Fruit fly (Drosophila melanogaster) whole organism, larva: ENCODE measurements around the gene shd.

Experiments used
- noc ChIP-seq: fragments of 200-800 bp; sonication (Bioruptor generic); optimal IDR thresholded peaks from 3 replicates; lab custom pipeline; 2019; ENCODE audit warnings: missing biosample characterization, mild to moderate bottlenecking, missing genetic modification characterization, moderate library complexity

shd gene

DNA sequence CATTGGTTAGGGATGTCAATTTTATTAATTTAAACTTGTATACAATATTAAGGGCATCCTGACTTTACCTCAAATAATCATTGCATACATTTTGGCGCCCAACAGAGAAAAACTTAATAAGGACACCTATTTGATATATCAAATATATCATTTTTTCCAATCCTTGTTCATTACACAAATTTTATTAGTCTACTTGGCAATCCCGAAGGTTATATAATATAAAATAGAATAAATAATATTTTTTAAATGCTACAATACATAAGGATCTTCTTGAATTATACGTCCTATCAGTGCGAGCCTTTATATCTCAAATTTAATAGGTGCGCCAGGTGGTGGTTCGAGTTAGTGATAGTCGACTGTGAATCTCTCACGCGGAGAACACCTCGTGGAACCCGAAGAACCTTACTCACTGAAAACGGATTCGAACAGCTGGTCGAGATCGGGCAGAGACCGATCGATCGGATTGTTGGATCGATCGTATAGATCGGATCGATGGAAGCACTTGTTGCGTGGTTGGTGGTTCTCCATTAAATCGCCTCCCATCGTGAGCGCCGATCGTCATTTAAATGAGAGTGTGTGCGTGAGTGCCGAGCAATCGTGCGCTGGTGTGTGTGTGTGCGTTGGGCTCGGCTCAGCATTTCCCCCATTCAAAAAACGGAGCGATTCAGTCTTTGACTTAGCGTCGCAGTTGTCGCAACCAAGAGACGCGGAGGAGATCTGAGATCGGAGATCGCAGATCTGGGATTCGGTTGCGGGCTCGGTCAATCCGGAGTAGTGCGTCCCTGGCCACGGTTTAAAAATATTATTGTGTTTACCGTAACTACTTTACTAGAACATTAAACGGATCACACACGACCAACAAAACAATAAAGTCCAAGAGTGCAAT lies at the start of gene shd:
shd (plus strand) TSS at position 667 of the 886 bp plus-strand sequence.
- peak; percentile 82 for TF ChIP-seq noc (tag; lab: Kevin White, UChicago)

DNA sequence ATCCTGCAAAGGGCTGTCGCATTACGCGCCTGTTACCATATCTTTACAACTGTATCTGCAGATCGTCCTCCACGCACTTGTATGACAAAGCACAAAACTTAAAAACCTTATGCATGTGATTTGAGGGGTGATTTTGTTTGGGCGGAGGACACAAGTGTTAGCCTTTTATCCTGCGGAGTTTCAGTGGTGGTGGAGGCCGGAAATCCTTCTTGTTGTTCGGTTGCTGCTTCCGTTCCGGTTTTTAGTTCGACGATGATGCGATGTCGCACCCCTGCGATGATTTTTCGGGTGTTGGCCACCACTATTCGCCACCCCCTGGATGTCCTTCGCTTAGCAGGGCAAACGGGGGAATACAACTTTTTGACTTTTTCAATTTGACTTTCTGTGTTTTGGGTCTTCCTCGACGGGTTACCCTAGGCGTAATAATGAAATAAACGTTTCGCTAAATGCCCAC lies 49.1 kb upstream of the shd start:
- no peak for TF ChIP-seq noc (tag; lab: Kevin White, UChicago)

DNA sequence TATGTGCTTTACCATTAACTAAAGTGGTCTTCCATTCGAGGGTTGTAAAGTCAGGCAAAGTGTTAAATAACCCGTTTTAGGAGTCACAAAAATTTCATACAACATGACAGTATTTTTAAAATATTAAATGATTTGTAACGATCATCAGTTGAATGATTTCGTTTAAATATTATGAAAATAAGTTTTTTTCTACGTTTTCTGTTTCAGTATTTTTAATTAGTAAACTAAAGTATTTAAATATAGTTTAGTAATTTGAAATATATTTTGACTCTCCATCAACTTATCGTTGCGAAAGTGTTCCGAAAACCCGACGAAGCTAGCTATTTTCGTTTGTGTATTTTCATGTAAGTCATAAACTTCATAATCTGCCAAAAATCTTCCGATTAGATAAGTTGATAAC lies 47.1 kb upstream of the shd start, which contains the start of gene CG42758:
CG42758 (plus strand) TSS at position 301 of the 400 bp plus-strand sequence.
- no peak for TF ChIP-seq noc (tag; lab: Kevin White, UChicago)

DNA sequence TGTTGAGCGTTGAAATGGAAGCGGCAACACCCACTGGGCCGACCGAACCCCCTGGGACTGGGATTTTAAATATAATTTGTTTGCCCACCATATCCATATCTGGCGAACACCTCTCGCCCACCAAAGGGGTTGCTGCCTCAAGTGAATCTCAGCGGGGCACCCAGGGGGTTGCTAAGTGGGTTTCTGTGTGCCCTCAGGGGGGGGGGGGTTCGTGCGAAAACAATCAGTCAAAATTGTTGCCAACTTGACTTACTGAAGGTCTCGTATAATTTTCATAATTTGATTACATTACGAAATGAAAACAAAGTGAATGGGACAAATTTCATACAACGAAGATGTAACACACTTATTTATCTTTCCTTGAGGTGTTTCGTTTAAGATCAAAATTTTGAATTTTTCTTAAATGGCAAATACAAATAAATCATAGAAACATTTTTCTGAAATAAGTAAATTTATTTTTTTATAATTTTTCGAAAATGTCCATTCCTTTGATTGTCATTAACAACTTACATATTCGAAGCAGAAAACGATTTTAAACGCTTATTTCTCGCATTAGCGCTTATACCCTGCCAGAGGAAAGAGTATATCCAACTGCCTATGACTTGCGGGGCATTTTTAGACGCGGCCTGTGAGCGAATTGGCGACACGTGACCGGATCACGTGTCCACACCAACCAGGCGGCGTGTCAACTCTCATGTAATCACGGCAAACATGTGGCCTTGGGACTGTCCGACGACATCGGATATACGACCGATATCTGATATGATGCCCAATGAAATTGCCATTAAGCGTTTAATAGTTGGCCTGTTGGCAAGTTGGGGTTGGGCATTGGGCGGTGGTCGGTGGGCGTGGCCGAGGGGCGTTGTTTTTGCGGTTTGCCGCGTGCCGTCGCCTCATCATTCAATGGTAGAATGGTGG lies 44.4 kb upstream of the shd start:
- TF ChIP-seq noc (tag; lab: Kevin White, UChicago), result no peak

DNA sequence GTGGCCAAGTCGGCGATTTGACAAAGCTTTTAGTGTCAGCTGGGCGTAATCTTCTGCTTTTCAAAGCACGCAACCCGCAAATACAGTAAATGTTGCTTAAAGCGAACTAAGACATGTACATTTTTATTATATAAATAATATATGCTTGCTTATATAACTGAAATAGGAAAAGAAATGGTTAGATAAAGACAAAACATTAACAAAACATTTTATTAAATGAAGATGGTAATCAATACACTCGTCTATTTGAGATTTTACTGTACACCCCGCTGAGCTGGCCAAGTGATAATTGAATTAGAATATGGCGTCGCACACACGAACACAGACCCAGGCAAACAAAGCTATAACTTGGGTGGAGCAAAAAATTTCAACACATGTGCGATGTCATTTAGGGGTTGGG lies 39.6 kb upstream of the shd start:
- no peak for TF ChIP-seq noc (tag; lab: Kevin White, UChicago)

DNA sequence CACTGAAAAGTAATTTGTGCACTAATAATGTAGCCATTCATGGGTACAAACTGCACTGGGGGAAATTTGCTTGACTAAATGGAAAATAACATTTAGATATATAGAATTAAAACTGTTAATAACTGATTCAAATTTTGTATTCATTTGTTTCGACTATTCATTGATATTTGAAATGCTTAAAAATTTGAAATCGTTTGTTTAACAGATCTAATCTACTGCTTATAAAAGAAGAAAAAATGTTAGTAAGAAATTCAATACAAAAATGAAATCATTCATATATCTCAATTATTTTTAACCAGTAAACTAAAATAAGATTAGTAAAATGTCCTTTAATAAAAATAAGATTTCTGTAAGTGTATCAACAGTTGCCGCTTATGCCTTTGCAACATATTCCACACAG lies 38.3 kb upstream of the shd start:
- no peak for TF ChIP-seq noc (tag; lab: Kevin White, UChicago)

DNA sequence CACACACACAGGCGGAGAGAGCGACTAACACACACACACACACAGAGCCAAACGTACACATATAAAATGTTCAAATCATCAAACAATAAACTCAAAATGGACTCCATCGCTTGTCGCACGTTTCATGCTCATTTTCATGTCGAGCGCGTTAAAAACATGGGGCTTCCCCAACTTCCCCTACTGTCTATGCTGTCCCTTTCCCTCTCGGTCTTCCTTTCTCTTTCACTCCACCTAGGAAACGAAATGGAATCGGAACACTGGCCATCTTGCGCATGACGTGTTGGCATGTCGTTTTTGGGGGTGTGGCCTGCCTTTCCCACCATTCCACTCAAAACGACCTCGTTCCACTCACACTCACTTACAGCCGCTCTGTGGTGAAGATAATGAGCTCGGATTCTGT lies 35.4 kb upstream of the shd start:
- TF ChIP-seq noc (tag; lab: Kevin White, UChicago), result no peak

DNA sequence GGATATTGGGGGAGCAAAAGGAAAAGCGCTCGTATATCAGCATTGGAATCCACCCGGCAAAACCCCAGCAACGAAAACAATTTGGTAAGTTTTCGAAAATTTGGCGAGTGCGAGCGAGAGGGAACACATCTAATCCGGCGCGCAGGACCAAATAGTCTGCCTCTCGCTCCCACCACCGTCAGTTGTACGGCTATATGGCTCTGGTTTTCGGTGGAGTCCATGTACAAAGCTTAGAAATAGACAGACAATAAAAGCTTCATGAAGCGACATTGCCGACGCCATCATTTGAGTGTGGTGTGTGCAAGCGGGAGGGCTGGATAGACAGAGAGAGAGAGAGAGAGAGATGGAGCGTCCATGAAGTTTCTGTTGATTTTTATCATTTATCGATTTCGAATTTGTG lies 34.0 kb upstream of the shd start:
- TF ChIP-seq noc (tag; lab: Kevin White, UChicago), result no peak

DNA sequence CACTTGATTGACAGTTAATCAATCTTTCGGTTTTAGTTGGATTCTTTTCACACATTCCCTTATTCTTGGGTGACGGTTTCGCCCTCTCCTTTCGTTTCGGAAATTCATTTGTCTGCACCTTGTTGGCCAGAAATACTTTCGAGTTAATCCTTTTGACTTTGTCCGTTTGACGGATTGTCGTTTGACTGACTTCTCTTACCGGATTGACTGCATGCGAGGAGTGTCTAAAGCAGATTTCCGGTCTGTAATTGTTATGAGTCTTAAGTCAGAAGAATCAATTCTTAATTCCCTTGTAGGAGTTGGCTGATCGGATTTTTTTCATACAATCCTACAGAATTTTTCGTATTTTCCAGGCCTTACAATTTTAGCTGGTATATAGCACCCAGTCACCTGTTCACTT lies 31.5 kb upstream of the shd start:
- TF ChIP-seq noc (tag; lab: Kevin White, UChicago), result no peak

DNA sequence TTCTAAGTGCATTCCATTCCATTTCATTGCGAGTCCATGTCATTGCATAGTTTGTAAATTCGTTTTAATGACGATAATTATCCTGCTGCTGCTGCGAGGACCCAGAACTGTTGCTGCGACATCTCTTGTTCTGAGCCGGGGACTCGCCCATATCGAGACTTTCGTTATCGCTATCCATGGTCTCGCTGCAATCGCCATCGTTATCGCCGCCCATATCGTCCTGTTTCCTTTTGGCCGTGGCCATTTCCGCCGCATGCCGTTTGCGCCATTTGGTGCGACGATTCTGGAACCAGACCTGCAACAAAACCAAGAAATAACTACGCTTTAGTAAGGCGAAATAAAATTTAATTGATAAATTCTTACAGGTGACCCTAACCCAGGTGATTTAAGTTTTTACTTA lies 30.5 kb upstream of the shd start:
- TF ChIP-seq noc (tag; lab: Kevin White, UChicago), result no peak

DNA sequence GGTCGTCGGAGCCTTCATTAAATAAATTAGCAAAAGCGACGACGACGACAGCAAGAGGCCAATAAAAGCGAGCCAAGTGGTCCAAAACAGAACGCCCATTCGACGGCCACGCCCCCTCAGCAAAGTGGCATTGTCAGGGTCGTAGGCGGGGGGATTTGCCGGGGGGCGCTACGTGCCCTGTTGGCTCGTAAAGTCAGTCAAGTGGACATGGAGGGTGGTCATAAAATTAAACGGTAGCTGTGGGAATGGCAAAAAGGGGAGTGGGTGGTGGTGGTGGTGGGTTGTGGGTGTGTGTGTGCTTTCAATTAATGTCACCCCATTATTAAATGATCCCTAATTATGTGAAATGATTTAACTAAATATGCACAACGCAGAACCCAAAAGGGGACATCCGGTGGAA lies 23.3 kb upstream of the shd start:
- TF ChIP-seq noc (tag; lab: Kevin White, UChicago), result no peak

DNA sequence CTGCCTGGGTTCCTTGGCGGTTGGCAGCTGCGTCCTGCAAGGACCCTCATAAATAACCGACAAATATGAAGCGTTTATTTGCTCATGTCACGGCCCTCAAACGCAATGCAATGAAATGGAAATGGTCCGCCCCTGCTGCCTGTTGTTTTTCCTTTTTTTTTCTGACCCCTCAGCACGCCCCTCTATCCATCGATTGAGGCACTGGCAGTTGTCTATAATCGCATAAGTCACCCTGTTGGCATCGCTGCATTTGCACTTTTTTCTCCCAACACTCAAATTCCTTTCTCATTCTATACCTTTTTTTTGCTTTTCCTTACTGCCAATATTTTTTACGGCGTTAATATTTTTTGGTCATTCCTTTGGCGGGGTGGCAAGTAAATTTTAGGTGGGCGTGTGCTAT lies 22.1 kb upstream of the shd start:
- TF ChIP-seq noc (tag; lab: Kevin White, UChicago), result no peak

DNA sequence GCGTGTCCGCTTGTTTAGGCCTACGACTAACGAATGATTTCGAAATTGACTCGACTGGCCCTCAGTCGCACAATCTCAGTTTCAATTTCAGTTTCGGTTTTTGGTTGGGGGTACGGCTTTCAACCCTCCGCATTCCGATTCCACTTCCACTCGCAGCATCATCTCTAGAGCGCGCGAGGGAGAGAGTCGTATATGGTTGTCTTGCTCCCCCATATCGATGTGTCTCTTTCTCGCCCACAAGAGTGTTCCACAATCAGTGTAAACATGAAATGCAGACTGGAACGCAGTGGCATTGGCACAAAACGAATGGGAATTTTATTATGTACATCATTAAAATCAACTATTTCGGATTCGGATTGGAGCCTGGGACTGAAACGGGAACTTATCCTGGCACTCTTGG lies 14.8 kb upstream of the shd start, which contains the start of gene HGTX:
HGTX (minus strand) TSS at position 38 of the 400 bp plus-strand sequence.
- no peak for TF ChIP-seq noc (tag; lab: Kevin White, UChicago)

DNA sequence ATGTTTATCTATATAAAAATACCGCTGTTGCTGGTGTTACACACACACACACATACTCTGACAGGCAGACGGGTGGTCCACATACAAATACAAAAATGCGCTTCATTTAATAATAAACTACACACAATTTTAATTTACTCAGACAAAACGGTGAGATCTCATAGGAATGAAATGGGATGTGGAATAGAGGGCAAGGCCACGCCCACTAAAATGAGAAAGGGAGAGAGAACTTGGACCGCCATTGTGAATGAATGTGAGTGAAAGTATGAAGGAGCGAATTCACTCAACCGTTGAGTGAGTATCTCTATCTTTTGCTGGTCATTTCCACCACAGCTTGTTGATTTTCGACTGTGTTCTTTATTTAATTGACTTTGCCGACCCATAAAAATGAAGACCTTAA lies 13.7 kb upstream of the shd start:
- no peak for TF ChIP-seq noc (tag; lab: Kevin White, UChicago)

DNA sequence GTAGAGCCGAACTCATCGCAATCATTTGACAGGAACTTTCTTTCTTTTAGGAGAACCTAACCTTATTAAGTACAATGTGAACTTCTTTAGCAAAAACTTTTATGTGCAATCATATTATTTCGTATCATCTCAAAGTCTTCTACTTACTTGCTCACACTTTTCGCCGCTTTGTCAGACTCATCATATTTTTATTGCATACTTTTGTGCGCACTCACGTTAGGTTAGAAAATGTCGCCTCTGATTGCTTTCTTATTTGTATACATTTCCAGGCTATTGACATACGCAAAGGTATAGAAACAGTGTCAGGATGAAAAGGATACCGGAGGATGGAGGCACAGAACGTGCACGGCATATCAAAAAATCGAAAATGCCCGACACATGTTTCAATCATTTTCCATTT lies 11.1 kb upstream of the shd start:
- no peak for TF ChIP-seq noc (tag; lab: Kevin White, UChicago)

DNA sequence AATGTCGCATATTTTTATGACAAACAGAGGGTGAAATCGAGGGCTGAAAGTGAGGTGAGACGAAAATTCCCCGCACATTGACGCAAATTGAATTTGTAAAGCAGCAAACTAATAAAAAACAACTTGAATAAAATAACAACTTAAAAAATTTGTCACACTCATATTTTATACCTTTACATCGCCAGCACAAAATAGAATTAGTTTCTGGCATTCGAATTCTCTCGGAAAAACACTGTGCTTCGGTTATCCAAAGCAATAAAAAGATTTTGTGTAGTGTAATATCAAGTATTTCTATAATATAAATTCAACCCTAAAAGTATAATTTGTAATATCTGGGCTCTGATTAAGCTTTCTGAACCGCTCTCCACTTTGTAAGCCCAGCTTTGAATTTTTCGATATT lies 9.0 kb upstream of the shd start:
- no peak for TF ChIP-seq noc (tag; lab: Kevin White, UChicago)
